Worm (Caenorhabditis elegans) whole organism, midembryonic: ENCODE data around the gene heh-1.

Experiments
- T22C8.4 ChIP-seq: fragments of 200-800 bp; sonication (Bioruptor generic); IDR thresholded peaks from 2 replicates; pipeline ENCODE4 v1.3.6; 2022; ENCODE audit warnings: missing genetic modification characterization, missing compliant biosample characterization
- cog-1 ChIP-seq: sonication (generic microtip); optimal IDR thresholded peaks from 2 replicates; lab custom pipeline; 2016; ENCODE audit warnings: missing genetic modification characterization, missing compliant biosample characterization
- flt-1 ChIP-seq: fragments of 200-800 bp; sonication (Bioruptor generic); IDR thresholded peaks from 2 replicates; pipeline ENCODE4 v1.3.6; 2022; ENCODE audit warnings: missing genetic modification characterization, missing compliant biosample characterization
- klf-2 ChIP-seq: fragments of 200-800 bp; sonication (Bioruptor generic); conservative IDR thresholded peaks from 2 replicates; pipeline ENCODE4 v1.3.6; 2022; ENCODE audit warnings: missing genetic modification reagents, missing genetic modification characterization, missing compliant biosample characterization
- med-1 ChIP-seq: sonication (generic microtip); optimal IDR thresholded peaks from 2 replicates; lab custom pipeline; 2017; ENCODE audit warnings: missing genetic modification characterization, mild to moderate bottlenecking, missing compliant biosample characterization, antibody characterized with exemption, missing genetic modification reagents; ENCODE audit not compliant: insufficient read depth
- ref-1 ChIP-seq: fragments of 200-800 bp; sonication (Bioruptor generic); conservative IDR thresholded peaks from 2 replicates; pipeline ENCODE4 v1.3.6; 2022; ENCODE audit warnings: missing genetic modification reagents, missing genetic modification characterization, missing compliant biosample characterization
- tab-1 ChIP-seq: fragments of 200-800 bp; sonication (Bioruptor generic); IDR thresholded peaks from 2 replicates; pipeline ENCODE4 v1.3.6; 2022; ENCODE audit warnings: missing genetic modification characterization, missing compliant biosample characterization
- ztf-23 ChIP-seq: fragments of 200-800 bp; sonication (Bioruptor generic); IDR thresholded peaks from 2 replicates; pipeline ENCODE4 v1.3.6; 2022; ENCODE audit warnings: missing genetic modification reagents, missing genetic modification characterization, missing compliant biosample characterization
- ztf-29 ChIP-seq: fragments of 200-800 bp; sonication (Bioruptor generic); IDR thresholded peaks from 2 replicates; pipeline ENCODE4 v1.3.6; 2022; ENCODE audit warnings: missing genetic modification reagents, missing genetic modification characterization, missing compliant biosample characterization

The heh-1 gene

DNA sequence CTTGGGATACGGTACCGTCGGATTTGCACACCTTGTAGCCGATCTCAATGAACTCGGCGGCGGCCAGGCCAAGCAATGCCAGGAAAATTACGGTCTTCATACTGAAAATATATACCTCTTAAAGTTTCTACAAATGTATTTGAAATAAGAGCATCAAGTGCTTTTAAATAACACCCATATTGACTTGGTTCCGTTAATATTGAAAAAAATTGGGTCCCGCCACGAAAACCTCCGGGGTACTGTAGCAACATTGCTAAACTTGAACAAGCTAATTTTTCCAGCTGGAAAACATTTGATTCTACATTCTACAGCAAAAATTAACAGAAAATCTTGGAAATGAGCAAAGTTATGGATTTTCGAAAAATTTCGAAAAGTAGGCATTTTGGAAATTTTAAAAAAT lies at the start of gene heh-1:
TSS of gene heh-1 (minus strand) at position 101 of the 400 bp plus-strand sequence.
- no peak for TF ChIP-seq cog-1 (tag; lab: Kevin White, UChicago)
- no peak for TF ChIP-seq T22C8.4 (GFP tag; lab: Robert Waterston, UW)
- TF ChIP-seq klf-2 (GFP tag; lab: Robert Waterston, UW): no peak
- TF ChIP-seq flt-1 (GFP tag; lab: Robert Waterston, UW): no peak
- no peak for TF ChIP-seq ref-1 (GFP tag; lab: Robert Waterston, UW)
- TF ChIP-seq ztf-29: no peak
- no peak for TF ChIP-seq med-1
- TF ChIP-seq ztf-23 (GFP tag; lab: Robert Waterston, UW): no peak
- no peak for TF ChIP-seq tab-1 (GFP tag; lab: Robert Waterston, UW)

DNA sequence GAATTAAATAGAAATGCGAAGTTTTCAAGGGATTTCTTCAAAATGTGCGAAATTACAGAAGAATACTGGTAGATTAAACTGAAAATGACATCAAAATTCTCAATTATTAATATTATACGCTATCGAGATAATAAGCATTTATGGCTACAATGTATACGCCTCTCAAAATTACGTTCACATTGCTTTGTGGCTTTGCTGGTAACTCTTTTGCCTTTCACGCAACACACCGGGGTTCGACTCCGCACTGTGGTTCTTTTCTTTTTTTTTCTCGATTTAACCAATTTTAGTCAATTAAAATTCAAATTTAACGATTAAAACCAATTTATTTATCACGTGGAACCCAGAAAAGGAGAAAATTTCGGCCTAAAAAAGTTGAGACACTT lies 49.7 kb upstream of the heh-1 start:
- TF ChIP-seq T22C8.4 (GFP tag; lab: Robert Waterston, UW): peak; percentile 24; the same call in 1 of the 2 replicates
- peak; percentile 76 for TF ChIP-seq flt-1 (GFP tag; lab: Robert Waterston, UW)
- peak; percentile 60; the same call in 1 of the 2 replicates for TF ChIP-seq tab-1 (GFP tag; lab: Robert Waterston, UW)
- TF ChIP-seq ref-1 (GFP tag; lab: Robert Waterston, UW): no peak
- no peak for TF ChIP-seq cog-1 (tag; lab: Kevin White, UChicago)
- TF ChIP-seq klf-2 (GFP tag; lab: Robert Waterston, UW): no peak
- peak; percentile 23 for TF ChIP-seq med-1
- TF ChIP-seq ztf-29: no peak
- TF ChIP-seq ztf-23 (GFP tag; lab: Robert Waterston, UW): peak; percentile 43

DNA sequence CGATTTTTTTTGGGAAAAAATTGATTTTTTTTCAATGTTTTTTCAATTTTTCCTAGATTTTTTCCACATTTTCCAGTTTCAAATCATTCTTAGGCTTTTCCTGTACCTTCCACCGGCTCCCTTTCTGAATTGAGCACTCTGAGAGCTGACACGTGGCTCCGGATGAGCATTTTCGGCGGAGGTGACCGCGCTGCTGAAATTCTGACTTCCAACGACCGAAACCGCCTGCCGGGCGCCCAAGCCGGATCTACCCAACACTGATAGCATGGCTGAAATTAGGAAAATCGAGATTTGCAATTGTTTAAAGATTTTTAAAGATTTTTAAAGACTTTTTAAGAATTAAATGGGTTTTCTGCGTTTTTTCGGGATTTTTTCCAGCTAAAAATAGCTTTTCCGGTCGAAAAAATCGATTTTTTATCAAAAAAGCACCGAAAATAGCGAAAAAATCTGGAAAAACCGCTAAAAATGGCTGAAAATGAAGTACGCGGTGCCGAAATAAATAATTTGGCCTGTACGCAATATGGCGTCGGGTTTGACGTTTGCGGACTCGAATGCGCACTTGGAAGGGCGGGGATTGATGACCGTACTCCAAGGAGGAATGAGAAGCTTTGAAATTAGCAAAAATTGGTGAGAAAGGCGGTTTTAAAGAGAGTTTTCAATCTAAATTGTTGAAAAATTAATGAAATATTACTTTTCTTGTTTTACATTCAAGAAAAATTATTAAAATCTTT lies 49.2 kb upstream of the heh-1 start, which contains the start of gene nduf-9:
TSS of gene nduf-9 (minus strand) at position 269 of the 731 bp plus-strand sequence.
- TF ChIP-seq ztf-29 (no peak), ztf-23 (GFP tag; lab: Robert Waterston, UW) (no peak), ref-1 (GFP tag; lab: Robert Waterston, UW) (no peak), tab-1 (GFP tag; lab: Robert Waterston, UW) (no peak), cog-1 (tag; lab: Kevin White, UChicago) (no peak), klf-2 (GFP tag; lab: Robert Waterston, UW) (no peak), T22C8.4 (GFP tag; lab: Robert Waterston, UW) (no peak), flt-1 (GFP tag; lab: Robert Waterston, UW) (no peak), med-1 (no peak)

DNA sequence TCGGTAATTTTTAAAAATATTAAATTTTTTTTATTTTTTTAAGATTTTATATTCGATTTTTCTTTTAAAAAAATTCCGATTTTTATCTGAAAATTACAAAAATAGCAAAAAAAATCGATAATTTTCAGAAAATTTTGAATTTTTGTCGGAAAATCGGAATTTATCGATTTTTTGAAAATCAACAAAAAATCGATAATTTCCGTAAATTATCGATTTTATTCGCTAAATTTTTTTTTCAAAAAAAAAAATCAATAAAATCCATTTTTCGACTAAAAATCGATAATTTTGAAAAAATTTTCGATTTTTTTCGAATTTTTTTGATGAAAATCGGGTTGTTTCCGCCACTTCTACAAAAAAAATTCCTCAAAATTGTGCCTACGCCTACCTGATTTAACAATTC lies 43.1 kb upstream of the heh-1 start:
- no peak for TF ChIP-seq ref-1 (GFP tag; lab: Robert Waterston, UW)
- TF ChIP-seq tab-1 (GFP tag; lab: Robert Waterston, UW): no peak
- TF ChIP-seq T22C8.4 (GFP tag; lab: Robert Waterston, UW): peak; percentile 87

DNA sequence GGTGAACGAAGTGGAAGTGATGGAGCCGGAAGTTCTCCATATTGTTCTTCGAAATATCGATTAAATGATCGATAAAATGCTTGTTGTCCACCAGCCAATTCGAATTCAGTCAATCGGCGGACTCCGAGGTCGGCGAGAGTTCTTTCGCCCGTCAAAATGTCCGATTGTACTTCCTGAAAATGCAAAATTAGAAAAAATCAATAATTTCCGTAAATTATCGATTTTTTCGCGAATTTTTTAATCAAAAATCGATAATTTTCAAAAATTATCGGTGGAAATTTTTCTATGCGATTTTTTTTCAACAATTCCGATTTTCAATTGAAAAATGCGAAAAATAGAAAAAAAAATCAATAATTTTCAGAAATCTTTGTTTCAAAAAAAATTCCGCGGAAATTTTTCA lies 42.6 kb upstream of the heh-1 start:
- no peak for TF ChIP-seq tab-1 (GFP tag; lab: Robert Waterston, UW)
- TF ChIP-seq T22C8.4 (GFP tag; lab: Robert Waterston, UW): peak; percentile 78

DNA sequence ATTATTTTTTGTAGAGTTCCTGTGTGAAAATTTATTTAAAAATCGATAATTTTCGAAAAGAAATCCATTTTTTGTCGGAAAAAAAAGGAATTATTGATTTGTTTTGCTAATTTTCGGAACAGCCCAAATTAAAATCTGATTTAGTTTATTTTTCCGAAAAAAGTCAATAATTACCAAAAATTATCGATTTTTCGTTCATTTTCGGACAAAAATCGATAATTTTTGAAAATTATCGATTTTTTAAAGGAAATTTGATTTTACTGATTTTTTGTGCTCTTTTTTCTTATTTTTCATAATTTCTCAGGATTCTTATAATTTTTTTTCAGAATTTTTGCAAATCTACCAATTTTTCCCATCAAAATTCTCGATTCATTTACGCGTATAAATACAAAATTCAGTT lies 42.0 kb upstream of the heh-1 start:
- TF ChIP-seq med-1: no peak
- no peak for TF ChIP-seq klf-2 (GFP tag; lab: Robert Waterston, UW)
- TF ChIP-seq T22C8.4 (GFP tag; lab: Robert Waterston, UW): peak; percentile 74

DNA sequence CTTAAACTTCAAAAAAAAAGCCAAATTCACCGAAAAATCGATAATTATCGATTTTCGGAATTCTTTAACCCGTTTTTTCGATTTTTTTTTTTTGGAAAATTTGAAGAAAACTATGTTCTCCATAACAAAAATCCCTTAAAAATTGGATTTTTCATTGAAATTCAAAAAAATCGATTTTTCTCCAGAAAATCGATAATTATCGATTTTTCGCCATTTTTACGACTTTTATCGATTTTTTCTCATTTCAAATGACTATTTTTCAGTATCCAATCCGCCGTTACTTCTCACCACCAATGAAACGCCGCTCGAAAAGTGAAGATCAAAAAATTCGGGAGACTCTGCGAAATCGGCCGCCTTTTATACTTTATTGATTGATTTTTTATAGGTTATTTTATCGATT lies 41.6 kb upstream of the heh-1 start:
- TF ChIP-seq ref-1 (GFP tag; lab: Robert Waterston, UW) (no peak), T22C8.4 (GFP tag; lab: Robert Waterston, UW) (peak; percentile 71)

DNA sequence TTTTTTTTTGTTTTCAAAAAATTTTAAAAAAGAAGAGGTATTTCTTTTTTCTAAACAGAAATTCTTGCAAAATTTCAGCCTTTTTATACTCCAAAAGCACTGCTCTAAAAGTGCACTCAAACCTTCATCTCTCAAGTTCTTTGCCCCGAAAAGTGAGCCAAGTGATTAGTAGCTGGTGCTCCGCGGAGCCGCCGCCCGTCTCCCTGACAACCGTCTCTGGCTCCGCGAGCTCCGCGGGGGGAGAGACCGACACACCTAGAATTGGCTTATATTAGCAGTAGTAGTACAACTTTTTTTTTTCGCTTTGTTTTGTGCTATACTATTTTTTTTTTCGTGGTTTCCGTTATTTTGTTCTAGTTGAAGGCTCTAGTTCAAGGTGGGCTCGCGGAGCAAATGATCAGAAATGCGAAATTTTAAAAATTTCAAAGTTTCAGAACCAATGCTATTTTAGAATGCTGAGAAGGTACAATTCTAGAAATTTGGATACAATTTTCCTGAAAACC lies 33.4 kb upstream of the heh-1 start, which contains the start of gene Y53G8AL.1:
TSS of gene Y53G8AL.1 (plus strand) at position 453 of the 503 bp plus-strand sequence.
- TF ChIP-seq T22C8.4 (GFP tag; lab: Robert Waterston, UW) (no peak), cog-1 (tag; lab: Kevin White, UChicago) (no peak)

DNA sequence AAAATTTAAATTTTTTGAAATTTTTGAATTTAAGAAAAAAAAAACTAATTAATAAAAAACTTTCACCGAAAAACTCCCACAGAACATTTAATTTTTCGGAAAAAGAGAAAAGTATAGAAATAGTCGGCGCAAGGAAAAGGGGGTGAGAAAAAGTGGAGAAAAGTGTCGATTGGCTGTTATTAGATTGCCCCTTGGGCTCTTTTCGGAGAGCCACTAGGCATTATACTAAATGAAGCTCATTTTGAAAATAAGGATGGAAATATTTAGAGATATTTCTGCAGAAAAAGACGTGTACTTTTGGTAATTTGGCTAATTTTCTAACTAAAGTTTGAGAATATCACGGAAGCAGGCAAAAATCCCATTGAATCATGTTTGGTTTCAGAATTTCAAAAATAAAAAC lies 24.8 kb upstream of the heh-1 start:
- TF ChIP-seq cog-1 (tag; lab: Kevin White, UChicago) (no peak), ztf-29 (no peak), med-1 (no peak), klf-2 (GFP tag; lab: Robert Waterston, UW) (no peak), ref-1 (GFP tag; lab: Robert Waterston, UW) (no peak), T22C8.4 (GFP tag; lab: Robert Waterston, UW) (no peak), tab-1 (GFP tag; lab: Robert Waterston, UW) (no peak), ztf-23 (GFP tag; lab: Robert Waterston, UW) (no peak), flt-1 (GFP tag; lab: Robert Waterston, UW) (no peak)

DNA sequence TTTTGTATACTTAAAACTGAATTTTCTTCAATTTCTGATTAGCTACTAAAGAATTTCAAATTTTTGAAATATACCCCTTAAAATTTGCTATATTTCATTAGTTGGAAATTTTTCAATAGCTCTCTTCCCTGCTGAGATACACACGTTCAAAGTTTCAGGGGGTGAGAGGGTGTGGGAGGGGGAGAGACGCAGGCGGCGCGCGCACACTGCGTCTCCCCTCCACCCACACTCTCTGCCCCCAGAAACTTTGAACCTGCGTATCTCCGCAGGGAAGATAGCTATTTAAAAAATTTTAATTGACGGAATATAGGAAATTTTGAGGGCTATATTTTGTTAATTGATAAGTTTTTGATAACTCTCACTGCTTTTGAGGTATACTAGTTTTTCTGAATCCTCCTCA lies 23.4 kb upstream of the heh-1 start:
- no peak for TF ChIP-seq cog-1 (tag; lab: Kevin White, UChicago)
- no peak for TF ChIP-seq klf-2 (GFP tag; lab: Robert Waterston, UW)
- no peak for TF ChIP-seq ztf-29
- no peak for TF ChIP-seq tab-1 (GFP tag; lab: Robert Waterston, UW)
- no peak for TF ChIP-seq ztf-23 (GFP tag; lab: Robert Waterston, UW)
